Fruit fly (Drosophila melanogaster): Measurements from ENCODE around the gene Hsc70-2.

Gene Hsc70-2

dm6 chr3R:13063746-13064592, 19.4 kb downstream of the Hsc70-2 start (continued):
- TF ChIP-seq hbn (GFP tag; IDR thresholded peaks at IDR 0.05; ENCODE audit: partially characterized antibody), result 0 out of 2 replicates have a peak, but pooled peaks have one; percentile 27
- no peak for TF ChIP-seq pzg (GFP tag; optimal IDR thresholded peaks at IDR 0.05)
- TF ChIP-seq Ets97D (GFP tag; optimal IDR thresholded peaks at IDR 0.05), result peak; percentile 52
- peak in 1 of 2 experiments; percentile 75 for TF ChIP-seq tll (GFP tag; optimal IDR thresholded peaks at IDR 0.05)
- 0 out of 2 replicates have a peak, but pooled peaks have one; percentile 46 for TF ChIP-seq tna (GFP tag; IDR thresholded peaks at IDR 0.05; ENCODE audit: partially characterized antibody)
- 0 out of 3 replicates have a peak, but pooled peaks have one; percentile 46 for TF ChIP-seq vnd (GFP tag; IDR thresholded peaks at IDR 0.05; ENCODE audit: partially characterized antibody)
- no peak for TF ChIP-seq Oaz (GFP tag; IDR thresholded peaks at IDR 0.05)
- TF ChIP-seq kni (GFP tag; optimal IDR thresholded peaks at IDR 0.05), result peak; percentile 83
- TF ChIP-seq lola (GFP tag; optimal IDR thresholded peaks at IDR 0.05), result peak in 2 of 3 experiments; percentile 1 to 91
- peak; percentile 100 for TF ChIP-seq cg (GFP tag; optimal IDR thresholded peaks at IDR 0.05)
- TF ChIP-seq gcm (GFP tag; optimal IDR thresholded peaks at IDR 0.05), result peak; percentile 7
- TF ChIP-seq Deaf1 (tag; optimal IDR thresholded peaks at IDR 0.05), result peak; percentile 49
- no peak for TF ChIP-seq CG15601 (tag; optimal IDR thresholded peaks at IDR 0.05)
- 0 out of 3 replicates have a peak, but pooled peaks have one; percentile 42 for TF ChIP-seq ci (GFP tag; IDR thresholded peaks at IDR 0.05)
- TF ChIP-seq odd (GFP tag; optimal IDR thresholded peaks at IDR 0.05), result peak; percentile 28
- TF ChIP-seq CG15479 (GFP tag; optimal IDR thresholded peaks at IDR 0.05), result peak; percentile 95
- TF ChIP-seq CG13775 (GFP tag; optimal IDR thresholded peaks at IDR 0.05), result peak; percentile 19
- TF ChIP-seq insv (GFP tag; optimal IDR thresholded peaks at IDR 0.05), result peak in 1 of 2 experiments; percentile 16
- peak; percentile 94 for TF ChIP-seq sr (GFP tag; IDR thresholded peaks at IDR 0.05)
- TF ChIP-seq Max (GFP tag; optimal IDR thresholded peaks at IDR 0.05), result no peak
- TF ChIP-seq Hey (tag; optimal IDR thresholded peaks at IDR 0.05), result peak; percentile 7
- peak; percentile 90 for TF ChIP-seq Ets65A (GFP tag)
- TF ChIP-seq knrl (GFP tag; IDR thresholded peaks at IDR 0.05; ENCODE audit: partially characterized antibody), result peak; percentile 43; the same call in 2 of the 3 replicates
- TF ChIP-seq pan (optimal IDR thresholded peaks at IDR 0.05), result no peak
- peak in 1 of 2 experiments; percentile 22 for TF ChIP-seq pan (GFP tag; optimal IDR thresholded peaks at IDR 0.05 in 1 of 2, IDR thresholded peaks at IDR 0.05 in 1 of 2)
- 0 out of 2 replicates have a peak, but pooled peaks have one; percentile 14 for TF ChIP-seq stc (GFP tag; IDR thresholded peaks at IDR 0.05)
- peak; percentile 26 for TF ChIP-seq CG10979 (tag; optimal IDR thresholded peaks at IDR 0.05)
- no peak; the same call in 1 of the 2 replicates for TF ChIP-seq lmd (GFP tag; IDR thresholded peaks at IDR 0.05)
- TF ChIP-seq crp (GFP tag; optimal IDR thresholded peaks at IDR 0.05), result no peak
- TF ChIP-seq crol (GFP tag; IDR thresholded peaks at IDR 0.05), result peak; percentile 98
- TF ChIP-seq CG1832 (GFP tag; optimal IDR thresholded peaks at IDR 0.05), result peak; percentile 91
- 0 out of 4 replicates have a peak, but pooled peaks have one; percentile 71 for TF ChIP-seq chinmo (GFP tag; IDR thresholded peaks at IDR 0.05; ENCODE audit: partially characterized antibody)
- peak; percentile 64; the same call in 1 of the 2 replicates for TF ChIP-seq Bgb (GFP tag; IDR thresholded peaks at IDR 0.05; ENCODE audit: partially characterized antibody)
- no peak for TF ChIP-seq CG1792 (GFP tag; optimal IDR thresholded peaks at IDR 0.05)
- peak; percentile 63 for TF ChIP-seq zen (tag; optimal IDR thresholded peaks at IDR 0.05)
- peak in 1 of 2 experiments; percentile 63 for TF ChIP-seq Hr78 (GFP tag; optimal IDR thresholded peaks at IDR 0.05)
- peak; percentile 83 for TF ChIP-seq CoRest (tag; optimal IDR thresholded peaks at IDR 0.05)
- no peak for TF ChIP-seq Hr39 (optimal IDR thresholded peaks at IDR 0.05)
- TF ChIP-seq oc (tag; optimal IDR thresholded peaks at IDR 0.05), result peak; percentile 53
- peak; percentile 73 for TF ChIP-seq row (GFP tag; IDR thresholded peaks at IDR 0.05)
- no peak for TF ChIP-seq CG3163 (GFP tag; optimal IDR thresholded peaks at IDR 0.05)
- no peak for TF ChIP-seq Chrac-16 (GFP tag; optimal IDR thresholded peaks at IDR 0.05)
- peak; percentile 100 for TF ChIP-seq Nf-YB (GFP tag; optimal IDR thresholded peaks at IDR 0.05)
- peak in 1 of 2 experiments; percentile 44 for TF ChIP-seq Pdp1 (GFP tag; optimal IDR thresholded peaks at IDR 0.05)
- TF ChIP-seq CG17385 (GFP tag; optimal IDR thresholded peaks at IDR 0.05), result peak; percentile 95

Measured in whole organism, embryonic.